Worm (Caenorhabditis elegans) whole organism, L4 larva: Measurements from ENCODE around the gene fbxa-151.

ENCODE experiments used
- R02D3.7 ChIP-seq: fragments of 150-350 bp; sonication (generic microtip); optimal IDR thresholded peaks from 3 replicates; lab custom pipeline; 2014; ENCODE audit warnings: missing biosample characterization, missing genetic modification characterization
- aha-1 ChIP-seq: fragments of 150-350 bp; peaks from one replicate; lab custom pipeline; 2014; ENCODE audit warnings: missing biosample characterization, missing genetic modification characterization
- dmd-8 ChIP-seq: fragments of 200-800 bp; sonication (Bioruptor generic); IDR thresholded peaks from 2 replicates; pipeline ENCODE4 v1.3.6; 2022; ENCODE audit warnings: missing genetic modification characterization, missing compliant biosample characterization
- fos-1 ChIP-seq: fragments of 150-350 bp; optimal IDR thresholded peaks from 2 replicates; lab custom pipeline; 2014; ENCODE audit warnings: missing biosample characterization, missing genetic modification characterization
- jun-1 ChIP-seq: fragments of 150-350 bp; optimal IDR thresholded peaks from 2 replicates; lab custom pipeline; 2014; ENCODE audit warnings: missing biosample characterization, missing genetic modification reagents, missing genetic modification characterization
- mdl-1 ChIP-seq, 2 experiments: fragments of 150-350 bp in 1 of 2; sonication (generic microtip) in 1 of 2; optimal IDR thresholded peaks; 2 replicates each; lab custom pipeline; 2014 to 2017; ENCODE audit warnings: missing biosample characterization in 2 of 2, missing genetic modification characterization in 2 of 2
- nhr-237 ChIP-seq: sonication (generic microtip); optimal IDR thresholded peaks from 2 replicates; lab custom pipeline; 2017; ENCODE audit warnings: missing biosample characterization, missing genetic modification characterization
- nhr-25 ChIP-seq: sonication (generic microtip); optimal IDR thresholded peaks from 2 replicates; lab custom pipeline; 2017; ENCODE audit warnings: missing genetic modification characterization, mild to moderate bottlenecking, missing compliant biosample characterization, antibody characterized with exemption, moderate library complexity, borderline replicate concordance; ENCODE audit not compliant: insufficient read depth
- pha-4 ChIP-seq, 2 experiments: fragments of 150-350 bp in 1 of 2; fragments of 200-800 bp in 1 of 2; sonication (Bioruptor generic) in 1 of 2; IDR thresholded peaks in 1 of 2; optimal IDR thresholded peaks in 1 of 2; 2 replicates each; pipeline versions ENCODE4 v1.3.6 to Lab custom; 2014 to 2022; ENCODE audit warnings: missing genetic modification characterization in 2 of 2, missing genetic modification reagents in 2 of 2, missing biosample characterization in 1 of 2, missing compliant biosample characterization in 1 of 2
- unc-130 ChIP-seq: sonication (generic microtip); optimal IDR thresholded peaks from 2 replicates; lab custom pipeline; 2016; ENCODE audit warnings: missing genetic modification reagents, missing genetic modification characterization, missing compliant biosample characterization
- zfp-3 ChIP-seq: fragments of 200-800 bp; sonication (Bioruptor generic); conservative IDR thresholded peaks from 2 replicates; pipeline ENCODE4 v1.3.6; 2022; ENCODE audit warnings: missing genetic modification reagents, missing genetic modification characterization, missing compliant biosample characterization
- zip-2 ChIP-seq: fragments of 150-350 bp; optimal IDR thresholded peaks from 2 replicates; lab custom pipeline; 2014; ENCODE audit warnings: missing biosample characterization, missing genetic modification characterization
- ztf-11 ChIP-seq: fragments of 150-350 bp; optimal IDR thresholded peaks from 2 replicates; lab custom pipeline; 2014; ENCODE audit warnings: missing biosample characterization, missing genetic modification characterization

ce11 chrIII:1221995-1222394, 44.7 kb downstream of the fbxa-151 start:
- no peak for TF ChIP-seq zip-2
- TF ChIP-seq aha-1 (tag; lab: Kevin White, UChicago), result no peak
- TF ChIP-seq mdl-1 (tag; optimal IDR thresholded peaks at IDR 0.05; lab: Kevin White, UChicago), result no peak
- no peak for TF ChIP-seq fos-1 (tag; lab: Kevin White, UChicago)
- TF ChIP-seq dmd-8 (GFP tag; lab: Robert Waterston, UW), result no peak
- no peak for TF ChIP-seq ztf-11 (tag; lab: Kevin White, UChicago)
- TF ChIP-seq pha-4 (GFP tag; IDR thresholded peaks at IDR 0.05; lab: Robert Waterston, UW), result no peak
- TF ChIP-seq pha-4 (tag; optimal IDR thresholded peaks at IDR 0.05; lab: Kevin White, UChicago), result no peak
- no peak for TF ChIP-seq nhr-25 (tag; lab: Kevin White, UChicago)
- TF ChIP-seq zfp-3, result no peak
- TF ChIP-seq jun-1 (tag; lab: Kevin White, UChicago), result no peak
- TF ChIP-seq nhr-237 (tag; lab: Kevin White, UChicago), result no peak
- no peak for TF ChIP-seq unc-130
- no peak for TF ChIP-seq R02D3.7 (tag; lab: Kevin White, UChicago)
